Fruit fly (Drosophila melanogaster): ENCODE measurements around the gene Axn.

Axn gene

DNA sequence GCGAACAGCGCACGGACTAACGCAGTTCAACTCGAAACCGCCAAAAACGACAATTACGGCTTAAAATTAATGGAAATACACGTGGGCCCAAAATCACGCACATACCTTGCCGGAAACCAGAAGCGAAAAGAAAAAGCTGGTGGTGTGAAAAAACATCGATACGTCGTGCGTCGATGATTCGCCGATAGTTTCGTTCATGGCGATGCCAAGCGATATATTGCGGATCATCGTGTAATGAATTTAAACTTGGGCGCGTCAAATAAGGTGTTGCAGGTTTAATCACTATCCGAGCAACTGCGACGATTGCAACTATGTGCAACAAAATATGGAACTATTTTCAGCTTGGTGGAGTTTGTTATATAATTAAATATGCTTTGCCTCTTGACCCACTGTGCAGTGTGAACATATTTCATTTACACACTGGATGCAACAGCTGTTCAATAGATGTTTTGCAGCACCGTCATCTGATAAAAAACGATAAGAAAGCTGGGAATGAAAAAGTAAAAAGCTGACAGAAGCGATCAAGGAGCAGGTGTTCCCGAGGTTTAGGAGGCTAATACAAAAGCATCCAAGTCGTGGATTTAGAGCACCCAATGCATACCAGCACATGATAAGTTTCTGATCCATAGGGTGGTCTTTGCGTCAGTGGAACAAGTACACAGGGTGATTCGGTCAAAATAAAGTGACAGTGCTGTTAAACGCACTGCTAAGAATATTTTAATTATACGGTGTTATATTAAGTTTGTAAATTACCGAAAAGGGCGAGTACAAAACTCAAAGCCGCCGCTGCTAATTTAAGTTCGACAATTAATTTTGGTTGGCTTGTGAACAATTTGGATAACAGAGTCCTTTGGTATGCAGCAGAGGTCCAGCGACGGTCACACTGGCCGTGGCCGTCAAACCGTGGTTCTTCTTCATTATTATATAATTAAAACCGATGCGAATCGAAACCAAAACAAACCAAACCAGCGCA lies 23.7 kb downstream of the Axn start, which contains the start of the genes RpL32 and CG7943:
TSS of gene RpL32 (minus strand) at position 133 of the 973 bp plus-strand sequence.
TSS of gene CG7943 (plus strand) at position 442 of the 973 bp plus-strand sequence.
- TF ChIP-seq Hr78 (GFP tag; optimal IDR thresholded peaks at IDR 0.05) (no peak), HLH106 (tag; optimal IDR thresholded peaks at IDR 0.05) (peak; percentile 95), CrebA (GFP tag; optimal IDR thresholded peaks at IDR 0.05; ENCODE audit: borderline replicate concordance) (no peak), lola (GFP tag; optimal IDR thresholded peaks at IDR 0.05) (no peak), pan (optimal IDR thresholded peaks at IDR 0.05) (no peak), Jra (GFP tag; optimal IDR thresholded peaks at IDR 0.05) (peak; percentile 93), fru (GFP tag; optimal IDR thresholded peaks at IDR 0.05) (peak; percentile 96), dmrt93B (GFP tag; optimal IDR thresholded peaks at IDR 0.05) (peak; percentile 97), N (GFP tag; optimal IDR thresholded peaks at IDR 0.05) (no peak), ey (GFP tag; optimal IDR thresholded peaks at IDR 0.05) (peak; percentile 89), sage (GFP tag; optimal IDR thresholded peaks at IDR 0.05) (peak; percentile 88), br (GFP tag; optimal IDR thresholded peaks at IDR 0.05) (peak; percentile 95), Sp1 (GFP tag; optimal IDR thresholded peaks at IDR 0.05) (peak; percentile 92), CG9705 (GFP tag; optimal IDR thresholded peaks at IDR 0.05) (peak; percentile 96), woc (GFP tag; optimal IDR thresholded peaks at IDR 0.05) (peak; percentile 93), Abd-B (GFP tag; optimal IDR thresholded peaks at IDR 0.05) (no peak), Hr83 (GFP tag; optimal IDR thresholded peaks at IDR 0.05; ENCODE audit: poor library complexity, severe bottlenecking) (peak; percentile 99), tai (GFP tag; optimal IDR thresholded peaks at IDR 0.05) (no peak), OdsH (GFP tag; optimal IDR thresholded peaks at IDR 0.05) (peak; percentile 91), sv (GFP tag; optimal IDR thresholded peaks at IDR 0.05) (peak; percentile 82), dl (GFP tag; optimal IDR thresholded peaks at IDR 0.05; ENCODE audit: insufficient read depth in 1 of 2, partially characterized antibody in 2 of 2) (no peak), rgr (GFP tag; optimal IDR thresholded peaks at IDR 0.05) (peak; percentile 95), jim (GFP tag; optimal IDR thresholded peaks at IDR 0.05) (peak; percentile 34), Vsx2 (GFP tag; optimal IDR thresholded peaks at IDR 0.05; ENCODE audit: partially characterized antibody) (no peak), foxo (GFP tag; optimal IDR thresholded peaks at IDR 0.05) (peak; percentile 84 to 96), dsf (GFP tag; optimal IDR thresholded peaks at IDR 0.05; ENCODE audit: borderline replicate concordance) (peak; percentile 89), CG32264 (GFP tag; optimal IDR thresholded peaks at IDR 0.05) (peak; percentile 94), Dif (GFP tag; optimal IDR thresholded peaks at IDR 0.05; ENCODE audit: partially characterized antibody) (no peak), usp (GFP tag; optimal IDR thresholded peaks at IDR 0.05) (no peak), Myc (optimal IDR thresholded peaks at IDR 0.05) (peak; percentile 76), h (GFP tag; optimal IDR thresholded peaks at IDR 0.05) (peak; percentile 97), Dfd (GFP tag; optimal IDR thresholded peaks at IDR 0.05) (no peak), GATAd (GFP tag; optimal IDR thresholded peaks at IDR 0.05) (peak; percentile 90), Mio (GFP tag; optimal IDR thresholded peaks at IDR 0.05) (peak; percentile 74), Hnf4 (GFP tag; optimal IDR thresholded peaks at IDR 0.05) (peak; percentile 95), psq (GFP tag; optimal IDR thresholded peaks at IDR 0.05) (peak; percentile 83), brk (GFP tag; optimal IDR thresholded peaks at IDR 0.05) (no peak), Rel (GFP tag; optimal IDR thresholded peaks at IDR 0.05) (no peak), Rel (tag; optimal IDR thresholded peaks at IDR 0.05) (peak; percentile 67)

- TF ChIP-seq Hr78 (GFP tag; optimal IDR thresholded peaks at IDR 0.05) (no peak), rgr (GFP tag; optimal IDR thresholded peaks at IDR 0.05) (no peak), Vsx2 (GFP tag; optimal IDR thresholded peaks at IDR 0.05; ENCODE audit: partially characterized antibody) (no peak), Jra (GFP tag; optimal IDR thresholded peaks at IDR 0.05) (no peak), dl (GFP tag; optimal IDR thresholded peaks at IDR 0.05; ENCODE audit: insufficient read depth in 1 of 2, partially characterized antibody in 2 of 2) (no peak), Myc (optimal IDR thresholded peaks at IDR 0.05) (no peak), Abd-B (GFP tag; optimal IDR thresholded peaks at IDR 0.05) (no peak), HLH106 (tag; optimal IDR thresholded peaks at IDR 0.05) (no peak), jim (GFP tag; optimal IDR thresholded peaks at IDR 0.05) (no peak), tai (GFP tag; optimal IDR thresholded peaks at IDR 0.05) (no peak)
Measured at dm6 chr3R:30050448-30050847, 27.8 kb downstream of the Axn start.

Data from whole organism, wandering third instar larva.